Worm (Caenorhabditis elegans) whole organism, midembryonic: ENCODE data around the gene C06E4.1.

Experiments used
- T22C8.4 ChIP-seq: fragments of 200-800 bp; sonication (Bioruptor generic); IDR thresholded peaks from 2 replicates; pipeline ENCODE4 v1.3.6; 2022; ENCODE audit warnings: missing genetic modification characterization, missing compliant biosample characterization
- klf-2 ChIP-seq: fragments of 200-800 bp; sonication (Bioruptor generic); conservative IDR thresholded peaks from 2 replicates; pipeline ENCODE4 v1.3.6; 2022; ENCODE audit warnings: missing genetic modification reagents, missing genetic modification characterization, missing compliant biosample characterization
- med-1 ChIP-seq: sonication (generic microtip); optimal IDR thresholded peaks from 2 replicates; lab custom pipeline; 2017; ENCODE audit warnings: missing genetic modification characterization, mild to moderate bottlenecking, missing compliant biosample characterization, antibody characterized with exemption, missing genetic modification reagents; ENCODE audit not compliant: insufficient read depth
- tab-1 ChIP-seq: fragments of 200-800 bp; sonication (Bioruptor generic); IDR thresholded peaks from 2 replicates; pipeline ENCODE4 v1.3.6; 2022; ENCODE audit warnings: missing genetic modification characterization, missing compliant biosample characterization
- ztf-23 ChIP-seq: fragments of 200-800 bp; sonication (Bioruptor generic); IDR thresholded peaks from 2 replicates; pipeline ENCODE4 v1.3.6; 2022; ENCODE audit warnings: missing genetic modification reagents, missing genetic modification characterization, missing compliant biosample characterization
- ztf-29 ChIP-seq: fragments of 200-800 bp; sonication (Bioruptor generic); IDR thresholded peaks from 2 replicates; pipeline ENCODE4 v1.3.6; 2022; ENCODE audit warnings: missing genetic modification reagents, missing genetic modification characterization, missing compliant biosample characterization

ce11 chrIV:7253271-7253670, 29.8 kb upstream of the C06E4.1 start:
- TF ChIP-seq med-1 (GFP tag; lab: Kevin White, UChicago) (no peak), tab-1 (GFP tag; lab: Robert Waterston, UW) (no peak), T22C8.4 (GFP tag; lab: Robert Waterston, UW) (no peak), ztf-29 (no peak), ztf-23 (GFP tag; lab: Robert Waterston, UW) (no peak), klf-2 (GFP tag; lab: Robert Waterston, UW) (no peak)
